Fruit fly (Drosophila melanogaster): ENCODE measurements around the gene CG13690.

Gene CG13690

DNA sequence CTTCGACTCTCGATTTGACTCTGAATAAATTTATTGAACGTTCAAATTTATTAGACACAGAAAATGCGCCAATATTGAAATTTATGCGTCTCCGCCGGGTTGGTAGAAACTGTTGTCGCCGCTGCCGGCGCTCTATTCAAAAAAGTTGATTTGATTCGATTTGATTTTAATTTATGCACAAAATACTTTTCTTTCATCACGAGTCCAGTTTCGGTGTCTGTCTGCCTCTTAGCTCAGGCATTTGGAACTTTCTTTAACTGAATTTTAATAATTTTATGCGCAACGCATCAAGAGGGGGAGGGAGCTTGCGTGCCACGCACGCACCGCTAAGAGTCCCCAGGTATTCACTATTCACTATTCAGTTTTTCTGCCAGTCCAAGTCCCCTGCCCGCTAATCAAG, 18.0 kb upstream of the CG13690 start:
- TF ChIP-seq dl (GFP tag; optimal IDR thresholded peaks at IDR 0.05; ENCODE audit: insufficient read depth in 1 of 2, partially characterized antibody in 2 of 2) (no peak), foxo (GFP tag; optimal IDR thresholded peaks at IDR 0.05) (no peak), rgr (GFP tag; optimal IDR thresholded peaks at IDR 0.05) (no peak), sv (GFP tag; optimal IDR thresholded peaks at IDR 0.05) (no peak), fru (GFP tag; optimal IDR thresholded peaks at IDR 0.05) (no peak), Rel (GFP tag; optimal IDR thresholded peaks at IDR 0.05) (no peak), Rel (tag; optimal IDR thresholded peaks at IDR 0.05) (no peak), Hr83 (GFP tag; optimal IDR thresholded peaks at IDR 0.05; ENCODE audit: poor library complexity, severe bottlenecking) (no peak), CG9705 (GFP tag; optimal IDR thresholded peaks at IDR 0.05) (no peak)

- TF ChIP-seq usp (GFP tag; optimal IDR thresholded peaks at IDR 0.05), result no peak
- TF ChIP-seq dl (GFP tag; optimal IDR thresholded peaks at IDR 0.05; ENCODE audit: insufficient read depth in 1 of 2, partially characterized antibody in 2 of 2), result no peak
- peak; percentile 51 for TF ChIP-seq brk (GFP tag; optimal IDR thresholded peaks at IDR 0.05)
- peak in 1 of 2 experiments; percentile 64 for TF ChIP-seq foxo (GFP tag; optimal IDR thresholded peaks at IDR 0.05)
- no peak for TF ChIP-seq woc (GFP tag; optimal IDR thresholded peaks at IDR 0.05)
- TF ChIP-seq rgr (GFP tag; optimal IDR thresholded peaks at IDR 0.05), result peak; percentile 36
- no peak for TF ChIP-seq Hr83 (GFP tag; optimal IDR thresholded peaks at IDR 0.05; ENCODE audit: poor library complexity, severe bottlenecking)
- no peak for TF ChIP-seq Vsx2 (GFP tag; optimal IDR thresholded peaks at IDR 0.05; ENCODE audit: partially characterized antibody)
- TF ChIP-seq OdsH (GFP tag; optimal IDR thresholded peaks at IDR 0.05), result peak; percentile 50
- peak; percentile 7 for TF ChIP-seq Rel (GFP tag; optimal IDR thresholded peaks at IDR 0.05)
- TF ChIP-seq Rel (tag; optimal IDR thresholded peaks at IDR 0.05), result no peak
- TF ChIP-seq Mio (GFP tag; optimal IDR thresholded peaks at IDR 0.05), result no peak
- peak; percentile 16 for TF ChIP-seq ey (GFP tag; optimal IDR thresholded peaks at IDR 0.05)
- TF ChIP-seq Jra (GFP tag; optimal IDR thresholded peaks at IDR 0.05), result no peak
- peak; percentile 6 for TF ChIP-seq fru (GFP tag; optimal IDR thresholded peaks at IDR 0.05)
- no peak for TF ChIP-seq Myc (optimal IDR thresholded peaks at IDR 0.05)
- no peak for TF ChIP-seq dmrt93B (GFP tag; optimal IDR thresholded peaks at IDR 0.05)
- TF ChIP-seq h (GFP tag; optimal IDR thresholded peaks at IDR 0.05), result peak; percentile 52
- TF ChIP-seq CrebA (GFP tag; optimal IDR thresholded peaks at IDR 0.05; ENCODE audit: borderline replicate concordance), result no peak
- no peak for TF ChIP-seq lola (GFP tag; optimal IDR thresholded peaks at IDR 0.05)
- TF ChIP-seq psq (GFP tag; optimal IDR thresholded peaks at IDR 0.05), result peak; percentile 45
- no peak for TF ChIP-seq CG9705 (GFP tag; optimal IDR thresholded peaks at IDR 0.05)
- peak; percentile 24 for TF ChIP-seq Hnf4 (GFP tag; optimal IDR thresholded peaks at IDR 0.05)
- no peak for TF ChIP-seq Dif (GFP tag; optimal IDR thresholded peaks at IDR 0.05; ENCODE audit: partially characterized antibody)
Observed at dm6 chr2L:435311-435806, 15.9 kb upstream of the CG13690 start.

DNA sequence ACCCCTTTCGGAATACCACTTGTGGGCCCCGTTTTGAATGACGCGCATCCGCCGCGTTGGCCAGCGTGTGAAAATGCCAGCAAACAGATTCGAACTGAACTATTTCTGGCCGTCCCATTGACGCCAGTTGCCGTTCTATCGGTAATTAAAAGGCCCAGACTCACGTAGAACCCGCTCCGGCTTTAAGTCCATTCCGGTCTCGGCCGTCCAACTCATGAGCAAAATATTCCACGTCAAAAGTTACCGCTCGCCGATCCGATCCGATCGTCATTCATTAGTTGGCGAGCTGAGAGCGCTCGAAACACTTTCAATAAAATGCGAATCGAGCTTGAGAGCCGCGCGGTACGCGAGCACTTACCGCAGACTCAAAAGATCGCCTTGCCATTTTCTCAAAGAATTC, 15.0 kb upstream of the CG13690 start:
- TF ChIP-seq h (GFP tag; optimal IDR thresholded peaks at IDR 0.05) (no peak), dsf (GFP tag; optimal IDR thresholded peaks at IDR 0.05; ENCODE audit: borderline replicate concordance) (no peak), OdsH (GFP tag; optimal IDR thresholded peaks at IDR 0.05) (no peak), woc (GFP tag; optimal IDR thresholded peaks at IDR 0.05) (no peak), fru (GFP tag; optimal IDR thresholded peaks at IDR 0.05) (no peak), N (GFP tag; optimal IDR thresholded peaks at IDR 0.05) (no peak), jim (GFP tag; optimal IDR thresholded peaks at IDR 0.05) (no peak), HLH106 (tag; optimal IDR thresholded peaks at IDR 0.05) (no peak), rgr (GFP tag; optimal IDR thresholded peaks at IDR 0.05) (no peak), CG32264 (GFP tag; optimal IDR thresholded peaks at IDR 0.05) (no peak)

DNA sequence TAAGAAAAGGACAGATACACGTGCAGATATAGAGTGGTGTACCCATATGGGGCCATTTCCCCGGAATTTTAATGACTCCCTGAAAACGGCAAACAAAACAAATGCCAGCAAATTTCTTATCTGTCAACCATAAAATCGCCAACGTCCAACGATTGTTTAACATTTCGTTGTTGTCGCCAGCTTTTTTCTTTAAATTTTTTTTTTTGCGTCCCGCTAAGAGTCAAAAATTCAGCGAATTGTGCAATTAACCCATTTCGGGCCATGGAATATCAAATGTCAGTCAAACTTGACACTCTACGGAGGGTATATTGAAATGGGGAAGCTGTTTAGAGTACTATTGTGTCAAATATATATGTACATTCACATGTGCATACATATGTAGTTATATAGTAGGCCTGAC, 12.7 kb upstream of the CG13690 start:
- TF ChIP-seq CG32264 (GFP tag; optimal IDR thresholded peaks at IDR 0.05), result no peak

dm6 chr2L:431629-431984, 12.2 kb upstream of the CG13690 start:
- TF ChIP-seq Dif (GFP tag; optimal IDR thresholded peaks at IDR 0.05; ENCODE audit: partially characterized antibody) (peak; percentile 29), dl (GFP tag; optimal IDR thresholded peaks at IDR 0.05; ENCODE audit: insufficient read depth in 1 of 2, partially characterized antibody in 2 of 2) (peak in 1 of 2 experiments; percentile 19), Jra (GFP tag; optimal IDR thresholded peaks at IDR 0.05) (no peak), OdsH (GFP tag; optimal IDR thresholded peaks at IDR 0.05) (no peak), GATAd (GFP tag; optimal IDR thresholded peaks at IDR 0.05) (no peak), foxo (GFP tag; optimal IDR thresholded peaks at IDR 0.05) (no peak), Hr78 (GFP tag; optimal IDR thresholded peaks at IDR 0.05) (no peak)
